Fruit fly (Drosophila melanogaster) whole organism, prepupa: ENCODE measurements around the gene CG31751.

Experiments used
- Blimp-1 ChIP-seq: fragments of 200-800 bp; sonication (Bioruptor generic); optimal IDR thresholded peaks from 3 replicates; lab custom pipeline; 2017; ENCODE audit warnings: missing biosample characterization, missing genetic modification characterization, mild to moderate bottlenecking, moderate library complexity, missing genetic modification reagents
- CG10631 ChIP-seq: fragments of 200-800 bp; sonication (Bioruptor generic); optimal IDR thresholded peaks from 2 replicates; lab custom pipeline; 2016; ENCODE audit warnings: missing biosample characterization, missing genetic modification characterization
- CG10669 ChIP-seq: fragments of 200-800 bp; sonication (Bioruptor generic); optimal IDR thresholded peaks from 3 replicates; lab custom pipeline; 2018; ENCODE audit warnings: missing biosample characterization, mild to moderate bottlenecking, missing genetic modification characterization, moderate library complexity
- CG11294 ChIP-seq: fragments of 200-800 bp; sonication (Bioruptor generic); IDR thresholded peaks from 2 replicates; pipeline ENCODE4 v1.3.6; 2022; ENCODE audit warnings: missing biosample characterization, missing genetic modification characterization
- CG15336 ChIP-seq: fragments of 200-800 bp; sonication (Bioruptor generic); IDR thresholded peaks from 2 replicates; pipeline ENCODE4 v1.3.6; 2022; ENCODE audit warnings: missing biosample characterization, missing genetic modification characterization
- CG16779 ChIP-seq: fragments of 200-800 bp; sonication (Bioruptor generic); optimal IDR thresholded peaks from 3 replicates; lab custom pipeline; 2017; ENCODE audit warnings: missing biosample characterization, mild to moderate bottlenecking, missing genetic modification characterization
- CG3032 ChIP-seq: fragments of 200-800 bp; optimal IDR thresholded peaks from 2 replicates; lab custom pipeline; 2019; ENCODE audit warnings: missing biosample characterization, mild to moderate bottlenecking, missing genetic modification characterization, moderate library complexity
- CG31627 ChIP-seq: fragments of 200-800 bp; sonication (Bioruptor generic); optimal IDR thresholded peaks from 3 replicates; lab custom pipeline; 2016; ENCODE audit warnings: missing biosample characterization, missing genetic modification characterization
- CG32006 ChIP-seq: fragments of 200-800 bp; sonication (Bioruptor generic); optimal IDR thresholded peaks from 3 replicates; lab custom pipeline; 2017; ENCODE audit warnings: missing biosample characterization, mild to moderate bottlenecking, missing genetic modification characterization
- CG34406 ChIP-seq: fragments of 200-800 bp; sonication (Bioruptor generic); optimal IDR thresholded peaks from 3 replicates; lab custom pipeline; 2016; ENCODE audit warnings: missing biosample characterization, missing genetic modification characterization
- CG3919 ChIP-seq: fragments of 200-800 bp; sonication (Bioruptor generic); optimal IDR thresholded peaks from 3 replicates; lab custom pipeline; 2016; ENCODE audit warnings: missing biosample characterization, missing genetic modification characterization
- CG4318 ChIP-seq: fragments of 200-800 bp; sonication (Bioruptor generic); optimal IDR thresholded peaks from 3 replicates; lab custom pipeline; 2017; ENCODE audit warnings: missing biosample characterization, mild to moderate bottlenecking, missing genetic modification characterization
- CG6163 ChIP-seq: fragments of 200-800 bp; sonication (Bioruptor generic); IDR thresholded peaks from 3 replicates; pipeline ENCODE4 v1.3.6; 2022; ENCODE audit warnings: missing biosample characterization, missing genetic modification characterization
- CG6276 ChIP-seq: fragments of 200-800 bp; sonication (Bioruptor generic); optimal IDR thresholded peaks from 2 replicates; lab custom pipeline; 2017; ENCODE audit warnings: missing biosample characterization, mild to moderate bottlenecking, missing genetic modification characterization
- CG6792 ChIP-seq: fragments of 200-800 bp; sonication (Bioruptor generic); optimal IDR thresholded peaks from 3 replicates; lab custom pipeline; 2016; ENCODE audit warnings: missing biosample characterization, missing genetic modification characterization
- CG6854 ChIP-seq: fragments of 200-800 bp; sonication (Bioruptor generic); optimal IDR thresholded peaks from 2 replicates; lab custom pipeline; 2017; ENCODE audit warnings: missing biosample characterization, mild to moderate bottlenecking, missing genetic modification characterization
- CG7368 ChIP-seq: fragments of 200-800 bp; sonication (Bioruptor generic); optimal IDR thresholded peaks from 3 replicates; lab custom pipeline; 2016; ENCODE audit warnings: missing biosample characterization, missing genetic modification characterization
- CG8119 ChIP-seq: fragments of 200-800 bp; sonication (Bioruptor generic); IDR thresholded peaks from 3 replicates; pipeline ENCODE4 v1.3.6; 2022; ENCODE audit warnings: missing biosample characterization, missing genetic modification characterization
- CG8319 ChIP-seq: fragments of 200-800 bp; sonication (Bioruptor generic); optimal IDR thresholded peaks from 3 replicates; lab custom pipeline; 2016; ENCODE audit warnings: missing biosample characterization, missing genetic modification characterization
- CG8632 ChIP-seq: fragments of 200-800 bp; sonication (Bioruptor generic); optimal IDR thresholded peaks from 3 replicates; lab custom pipeline; 2016; ENCODE audit warnings: missing biosample characterization, missing genetic modification characterization
- Eip75B ChIP-seq: fragments of 200-800 bp; sonication (Bioruptor generic); optimal IDR thresholded peaks from 3 replicates; lab custom pipeline; 2016; ENCODE audit warnings: missing biosample characterization, missing genetic modification characterization
- Eip93F ChIP-seq: fragments of 200-800 bp; sonication (Bioruptor generic); optimal IDR thresholded peaks from 2 replicates; lab custom pipeline; 2016; ENCODE audit warnings: missing biosample characterization, mild to moderate bottlenecking, missing genetic modification characterization
- Ets21C ChIP-seq: fragments of 200-800 bp; sonication (Bioruptor generic); optimal IDR thresholded peaks from 3 replicates; lab custom pipeline; 2016; ENCODE audit warnings: missing biosample characterization, missing genetic modification characterization
- Ets96B ChIP-seq: fragments of 200-800 bp; optimal IDR thresholded peaks from 2 replicates; lab custom pipeline; 2019; ENCODE audit warnings: missing biosample characterization, mild to moderate bottlenecking, missing genetic modification characterization, moderate library complexity
- Gug ChIP-seq: fragments of 200-800 bp; sonication (Bioruptor generic); IDR thresholded peaks from 2 replicates; pipeline ENCODE4 v1.3.6; 2022; ENCODE audit warnings: missing biosample characterization, missing genetic modification characterization
- Hr39 ChIP-seq: fragments of 200-800 bp; sonication (Bioruptor generic); optimal IDR thresholded peaks from 2 replicates; lab custom pipeline; 2016; ENCODE audit warnings: missing biosample characterization, missing genetic modification characterization
- Hr4 ChIP-seq: fragments of 200-800 bp; sonication (Bioruptor generic); optimal IDR thresholded peaks from 3 replicates; lab custom pipeline; 2016; ENCODE audit warnings: missing biosample characterization, missing genetic modification characterization
- Met ChIP-seq: fragments of 200-800 bp; sonication (Bioruptor generic); optimal IDR thresholded peaks from 3 replicates; lab custom pipeline; 2016; ENCODE audit warnings: missing biosample characterization, missing genetic modification characterization
- Smox ChIP-seq: fragments of 200-800 bp; sonication (Bioruptor generic); optimal IDR thresholded peaks from 3 replicates; lab custom pipeline; 2016; ENCODE audit warnings: missing biosample characterization, missing genetic modification characterization
- Sox102F ChIP-seq: fragments of 200-800 bp; sonication (Bioruptor generic); optimal IDR thresholded peaks from 2 replicates; lab custom pipeline; 2016; ENCODE audit warnings: missing biosample characterization, mild to moderate bottlenecking, missing genetic modification characterization
- Sox14 ChIP-seq: fragments of 200-800 bp; sonication (Bioruptor generic); optimal IDR thresholded peaks from 3 replicates; lab custom pipeline; 2016; ENCODE audit warnings: missing biosample characterization, missing genetic modification characterization
- Sox15 ChIP-seq: fragments of 200-800 bp; sonication (Bioruptor generic); optimal IDR thresholded peaks from 3 replicates; lab custom pipeline; 2016; ENCODE audit warnings: missing biosample characterization, missing genetic modification characterization
- achi ChIP-seq: fragments of 200-800 bp; sonication (Bioruptor generic); optimal IDR thresholded peaks from 3 replicates; lab custom pipeline; 2016; ENCODE audit warnings: missing biosample characterization, missing genetic modification characterization
- acj6 ChIP-seq: fragments of 200-800 bp; sonication (Bioruptor generic); optimal IDR thresholded peaks from 3 replicates; lab custom pipeline; 2016; ENCODE audit warnings: missing biosample characterization, missing genetic modification characterization
- cyc ChIP-seq: fragments of 200-800 bp; sonication (Bioruptor generic); optimal IDR thresholded peaks from 3 replicates; lab custom pipeline; 2016; ENCODE audit warnings: missing biosample characterization, missing genetic modification characterization
- dac ChIP-seq: fragments of 200-800 bp; sonication (Bioruptor generic); optimal IDR thresholded peaks from 2 replicates; lab custom pipeline; 2017; ENCODE audit warnings: missing biosample characterization, mild to moderate bottlenecking, missing genetic modification characterization
- eg ChIP-seq: fragments of 200-800 bp; sonication (Bioruptor generic); IDR thresholded peaks from 3 replicates; pipeline ENCODE4 v1.3.6; 2022; ENCODE audit warnings: missing biosample characterization, missing genetic modification characterization
- esn ChIP-seq: fragments of 200-800 bp; sonication (Bioruptor generic); optimal IDR thresholded peaks from 2 replicates; lab custom pipeline; 2016; ENCODE audit warnings: missing biosample characterization, mild to moderate bottlenecking, missing genetic modification characterization, moderate library complexity
- fd59A ChIP-seq: fragments of 200-800 bp; sonication (Bioruptor generic); optimal IDR thresholded peaks from 2 replicates; lab custom pipeline; 2017; ENCODE audit warnings: missing biosample characterization, mild to moderate bottlenecking, missing genetic modification characterization, missing genetic modification reagents
- fkh ChIP-seq: fragments of 200-800 bp; sonication (Bioruptor generic); optimal IDR thresholded peaks from 3 replicates; lab custom pipeline; 2017; ENCODE audit warnings: missing biosample characterization, mild to moderate bottlenecking, missing genetic modification characterization, moderate library complexity
- lz ChIP-seq: fragments of 200-800 bp; sonication (Bioruptor generic); optimal IDR thresholded peaks from 3 replicates; lab custom pipeline; 2016; ENCODE audit warnings: missing biosample characterization, missing genetic modification characterization
- net ChIP-seq: fragments of 200-800 bp; sonication (Bioruptor generic); optimal IDR thresholded peaks from 3 replicates; lab custom pipeline; 2016; ENCODE audit warnings: missing biosample characterization, missing genetic modification characterization
- pdm3 ChIP-seq: fragments of 200-800 bp; sonication (Bioruptor generic); optimal IDR thresholded peaks from 3 replicates; lab custom pipeline; 2016; ENCODE audit warnings: missing biosample characterization, missing genetic modification characterization
- salr ChIP-seq, 2 experiments: fragments of 200-800 bp; sonication (Bioruptor generic); optimal IDR thresholded peaks; 3 replicates each; lab custom pipeline; 2016 to 2018; ENCODE audit warnings: missing biosample characterization in 2 of 2, missing genetic modification characterization in 2 of 2, mild to moderate bottlenecking in 1 of 2
- svp ChIP-seq: fragments of 200-800 bp; sonication (Bioruptor generic); peaks from one replicate; lab custom pipeline; 2016; ENCODE audit warnings: missing biosample characterization, missing genetic modification characterization
- topi ChIP-seq: fragments of 200-800 bp; sonication (Bioruptor generic); optimal IDR thresholded peaks from 3 replicates; lab custom pipeline; 2016; ENCODE audit warnings: missing biosample characterization, missing genetic modification characterization
- vri ChIP-seq: fragments of 200-800 bp; sonication (Bioruptor generic); optimal IDR thresholded peaks from 3 replicates; lab custom pipeline; 2016; ENCODE audit warnings: missing biosample characterization, mild to moderate bottlenecking, missing genetic modification characterization

Gene CG31751

DNA sequence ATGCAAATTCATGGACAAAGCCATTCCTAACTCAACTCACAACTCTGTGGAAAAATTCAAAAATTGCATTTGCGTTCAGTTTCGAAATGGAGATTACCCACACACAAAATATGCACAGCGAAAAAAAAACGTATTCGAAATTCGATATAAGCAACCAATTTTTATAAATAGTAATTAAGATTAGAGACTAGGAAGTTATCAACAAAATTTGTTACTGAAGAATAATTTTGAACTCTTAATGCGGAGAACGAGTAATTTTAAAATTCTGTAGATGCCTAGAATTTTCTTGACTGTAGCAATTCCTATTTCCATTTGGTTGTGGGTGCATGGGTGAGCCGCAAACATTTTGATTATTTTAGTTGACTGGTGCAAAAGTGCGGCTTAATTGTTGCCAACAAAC, 13.6 kb upstream of the CG31751 start (continued):
- TF ChIP-seq achi (GFP tag; lab: Kevin White, UChicago) = no peak
- TF ChIP-seq svp = peak; percentile 70
- TF ChIP-seq pdm3 (GFP tag; lab: Kevin White, UChicago) = peak; percentile 22
- peak; percentile 18 for TF ChIP-seq CG3919
- TF ChIP-seq Eip93F (GFP tag; lab: Kevin White, UChicago) = no peak
- no peak for TF ChIP-seq cyc (GFP tag; lab: Kevin White, UChicago)
- no peak for TF ChIP-seq CG34406 (GFP tag; lab: Kevin White, UChicago)
- no peak for TF ChIP-seq CG7368 (GFP tag; lab: Kevin White, UChicago)

- TF ChIP-seq Blimp-1 (peak; percentile 65), Gug (GFP tag; lab: Robert Waterston, UW) (peak; percentile 35; the same call in 1 of the 2 replicates), CG6276 (GFP tag; lab: Kevin White, UChicago) (peak; percentile 72), CG16779 (tag; lab: Kevin White, UChicago) (peak; percentile 50), CG3919 (peak; percentile 73), CG6792 (peak; percentile 74), CG15336 (peak; percentile 76), CG7368 (GFP tag; lab: Kevin White, UChicago) (peak; percentile 40), vri (GFP tag; lab: Kevin White, UChicago) (peak; percentile 55), CG4318 (GFP tag; lab: Kevin White, UChicago) (peak; percentile 44), Eip93F (GFP tag; lab: Kevin White, UChicago) (no peak), Met (GFP tag; lab: Kevin White, UChicago) (peak; percentile 93), CG11294 (GFP tag; lab: Robert Waterston, UW) (no peak), net (peak; percentile 72), Ets96B (peak; percentile 87), CG3032 (peak; percentile 89), CG6163 (GFP tag; lab: Robert Waterston, UW) (peak; percentile 47), topi (GFP tag; lab: Kevin White, UChicago) (peak; percentile 87), CG31627 (GFP tag; lab: Kevin White, UChicago) (peak; percentile 80), dac (peak; percentile 5), Sox102F (GFP tag; lab: Kevin White, UChicago) (peak; percentile 78), CG32006 (GFP tag; lab: Kevin White, UChicago) (peak; percentile 81), Smox (GFP tag; lab: Kevin White, UChicago) (peak; percentile 85), fkh (GFP tag; lab: Kevin White, UChicago) (no peak), salr (GFP tag; optimal IDR thresholded peaks at IDR 0.05; lab: Kevin White, UChicago) (peak; percentile 53 to 79), CG8319 (GFP tag; lab: Kevin White, UChicago) (peak; percentile 23), CG10669 (GFP tag; lab: Kevin White, UChicago) (peak; percentile 81), achi (GFP tag; lab: Kevin White, UChicago) (peak; percentile 84), cyc (GFP tag; lab: Kevin White, UChicago) (peak; percentile 78), Hr4 (GFP tag; lab: Kevin White, UChicago) (peak; percentile 50), CG8119 (GFP tag; lab: Robert Waterston, UW) (peak; percentile 70), CG10631 (GFP tag; lab: Kevin White, UChicago) (peak; percentile 82), eg (GFP tag; lab: Robert Waterston, UW) (0 out of 3 replicates have a peak, but pooled peaks have one; percentile 6), Sox14 (GFP tag; lab: Kevin White, UChicago) (peak; percentile 89), Hr39 (GFP tag; lab: Kevin White, UChicago) (peak; percentile 70), acj6 (GFP tag; lab: Kevin White, UChicago) (peak; percentile 79), pdm3 (GFP tag; lab: Kevin White, UChicago) (peak; percentile 76), CG34406 (GFP tag; lab: Kevin White, UChicago) (peak; percentile 71), fd59A (peak; percentile 77), Eip75B (GFP tag; lab: Kevin White, UChicago) (peak; percentile 86), lz (GFP tag; lab: Kevin White, UChicago) (peak; percentile 88), CG6854 (GFP tag; lab: Kevin White, UChicago) (peak; percentile 13), Ets21C (peak; percentile 72), CG8632 (peak; percentile 62), esn (peak; percentile 92), Sox15 (GFP tag; lab: Kevin White, UChicago) (peak; percentile 23)
Observed at dm6 chr2L:18664707-18665550, 12.1 kb upstream of the CG31751 start.
